Worm (Caenorhabditis elegans) whole organism, midembryonic: ENCODE data around the gene T19D12.6.

ENCODE experiments used
- T22C8.4 ChIP-seq: fragments of 200-800 bp; sonication (Bioruptor generic); IDR thresholded peaks from 2 replicates; pipeline ENCODE4 v1.3.6; 2022; ENCODE audit warnings: missing genetic modification characterization, missing compliant biosample characterization
- cog-1 ChIP-seq: sonication (generic microtip); optimal IDR thresholded peaks from 2 replicates; lab custom pipeline; 2016; ENCODE audit warnings: missing genetic modification characterization, missing compliant biosample characterization
- flt-1 ChIP-seq: fragments of 200-800 bp; sonication (Bioruptor generic); IDR thresholded peaks from 2 replicates; pipeline ENCODE4 v1.3.6; 2022; ENCODE audit warnings: missing genetic modification characterization, missing compliant biosample characterization
- ref-1 ChIP-seq: fragments of 200-800 bp; sonication (Bioruptor generic); conservative IDR thresholded peaks from 2 replicates; pipeline ENCODE4 v1.3.6; 2022; ENCODE audit warnings: missing genetic modification reagents, missing genetic modification characterization, missing compliant biosample characterization
- ztf-23 ChIP-seq: fragments of 200-800 bp; sonication (Bioruptor generic); IDR thresholded peaks from 2 replicates; pipeline ENCODE4 v1.3.6; 2022; ENCODE audit warnings: missing genetic modification reagents, missing genetic modification characterization, missing compliant biosample characterization

DNA sequence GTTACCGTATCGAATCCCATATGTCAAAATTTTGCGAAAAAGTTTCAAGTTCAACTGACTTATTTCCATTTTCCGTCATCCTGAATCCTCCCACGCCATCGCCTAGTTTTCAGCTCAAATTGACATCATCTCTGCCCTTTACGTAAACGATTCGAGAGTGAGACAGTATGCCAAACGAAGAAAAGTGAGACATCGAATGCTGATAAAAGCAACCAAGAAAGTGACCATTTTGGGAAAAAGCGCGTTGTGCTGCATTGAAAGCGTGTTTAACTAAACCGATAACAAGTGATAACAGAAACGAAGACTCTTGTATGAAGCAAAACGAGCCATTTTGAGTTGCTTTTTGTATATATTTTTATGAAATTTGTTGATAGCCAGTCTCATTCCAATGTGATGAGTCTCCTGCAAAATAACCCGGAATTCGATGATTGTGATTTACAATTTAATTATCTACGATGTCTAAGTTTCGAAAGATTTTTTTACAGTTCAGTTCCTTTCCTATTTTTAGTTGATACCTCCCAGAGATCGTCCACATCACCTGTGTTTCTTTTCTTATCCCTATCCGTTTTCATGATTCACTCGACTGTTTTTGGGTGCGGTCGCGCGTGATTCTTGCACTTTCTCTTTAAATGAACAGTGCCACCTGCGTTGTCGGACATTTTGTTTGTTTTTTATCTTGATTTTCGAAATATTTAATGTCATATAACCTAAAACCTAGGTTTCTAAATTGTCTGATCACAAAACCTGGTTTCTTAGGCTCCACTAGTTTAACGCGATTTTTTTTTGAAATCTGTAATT, 27.5 kb downstream of the T19D12.6 start:
- no peak for TF ChIP-seq flt-1 (GFP tag; lab: Robert Waterston, UW)
- TF ChIP-seq cog-1 (tag; lab: Kevin White, UChicago) = no peak
- no peak for TF ChIP-seq ref-1 (GFP tag; lab: Robert Waterston, UW)
- TF ChIP-seq ztf-23 (GFP tag; lab: Robert Waterston, UW) = no peak
- TF ChIP-seq T22C8.4 = no peak
